Fruit fly (Drosophila melanogaster) whole organism, embryonic: ENCODE results near the gene Mrm2.

Source experiments
- Blimp-1 ChIP-seq: fragments of 200-800 bp; sonication (Bioruptor generic); optimal IDR thresholded peaks from 3 replicates; lab custom pipeline; 2018; ENCODE audit warnings: missing biosample characterization, missing genetic modification characterization, mild to moderate bottlenecking, moderate library complexity, missing genetic modification reagents
- CG10147 ChIP-seq: fragments of 200-800 bp; sonication (Bioruptor generic); optimal IDR thresholded peaks from 2 replicates; lab custom pipeline; 2019; ENCODE audit warnings: missing biosample characterization, mild to moderate bottlenecking, missing genetic modification characterization, moderate library complexity
- CG11398 ChIP-seq: fragments of 200-800 bp; sonication (Bioruptor generic); optimal IDR thresholded peaks from 2 replicates; lab custom pipeline; 2016; ENCODE audit warnings: missing biosample characterization, missing genetic modification characterization
- CG12155 ChIP-seq: fragments of 200-800 bp; sonication (Bioruptor generic); optimal IDR thresholded peaks from 3 replicates; lab custom pipeline; 2016; ENCODE audit warnings: missing biosample characterization, missing genetic modification characterization
- CG13287 ChIP-seq: fragments of 200-800 bp; sonication (Bioruptor generic); IDR thresholded peaks from 2 replicates; pipeline ENCODE4 v1.3.6; 2022; ENCODE audit warnings: missing biosample characterization, missing genetic modification characterization; ENCODE audit not compliant: partially characterized antibody
- CG13775 ChIP-seq: fragments of 200-800 bp; sonication (Bioruptor generic); optimal IDR thresholded peaks from 3 replicates; lab custom pipeline; 2017; ENCODE audit warnings: missing biosample characterization, mild to moderate bottlenecking, missing genetic modification characterization
- CG14441 ChIP-seq: fragments of 200-800 bp; sonication (Bioruptor generic); IDR thresholded peaks from 2 replicates; pipeline ENCODE4 v1.3.6; 2022; ENCODE audit warnings: missing biosample characterization, missing genetic modification characterization
- CG15601 ChIP-seq: fragments of 200-800 bp; sonication (Bioruptor generic); optimal IDR thresholded peaks from 3 replicates; lab custom pipeline; 2019; ENCODE audit warnings: missing biosample characterization, mild to moderate bottlenecking, missing genetic modification characterization, moderate library complexity
- CG17186 ChIP-seq: fragments of 200-800 bp; sonication (Bioruptor generic); optimal IDR thresholded peaks from 3 replicates; lab custom pipeline; 2017; ENCODE audit warnings: missing biosample characterization, missing genetic modification reagents, missing genetic modification characterization
- CG18476 ChIP-seq: fragments of 200-800 bp; sonication (Bioruptor generic); optimal IDR thresholded peaks from 2 replicates; lab custom pipeline; 2016; ENCODE audit warnings: missing biosample characterization, mild to moderate bottlenecking, missing genetic modification characterization
- CG2116 ChIP-seq: fragments of 200-800 bp; sonication (Bioruptor generic); optimal IDR thresholded peaks from 3 replicates; lab custom pipeline; 2018; ENCODE audit warnings: missing biosample characterization, mild to moderate bottlenecking, missing genetic modification characterization
- CG2712 ChIP-seq: fragments of 200-800 bp; optimal IDR thresholded peaks from 3 replicates; lab custom pipeline; 2019; ENCODE audit warnings: missing biosample characterization, mild to moderate bottlenecking, missing genetic modification characterization, moderate library complexity
- CG31441 ChIP-seq: fragments of 200-800 bp; sonication (Bioruptor generic); IDR thresholded peaks from 2 replicates; pipeline ENCODE4 v1.3.6; 2022; ENCODE audit warnings: missing biosample characterization, missing genetic modification characterization
- CG33213 ChIP-seq: fragments of 200-800 bp; sonication (Bioruptor generic); optimal IDR thresholded peaks from 3 replicates; lab custom pipeline; 2016; ENCODE audit warnings: missing biosample characterization, missing genetic modification characterization
- CG4424 ChIP-seq: fragments of 200-800 bp; sonication (Bioruptor generic); optimal IDR thresholded peaks from 3 replicates; lab custom pipeline; 2016; ENCODE audit warnings: missing biosample characterization, missing genetic modification characterization
- CG6791 ChIP-seq: fragments of 200-800 bp; sonication (Bioruptor generic); IDR thresholded peaks from 3 replicates; pipeline ENCODE4 v1.3.6; 2022; ENCODE audit warnings: missing biosample characterization, missing genetic modification characterization; ENCODE audit not compliant: partially characterized antibody
- CG7372 ChIP-seq: fragments of 200-800 bp; sonication (Bioruptor generic); IDR thresholded peaks from 2 replicates; pipeline ENCODE4 v1.3.6; 2022; ENCODE audit warnings: missing biosample characterization, missing genetic modification characterization
- CG7928 ChIP-seq: fragments of 200-800 bp; sonication (Bioruptor generic); optimal IDR thresholded peaks from 2 replicates; lab custom pipeline; 2017; ENCODE audit warnings: missing biosample characterization, mild to moderate bottlenecking, missing genetic modification characterization
- CG8290 ChIP-seq, 3 experiments: fragments of 200-800 bp; sonication (Bioruptor generic); optimal IDR thresholded peaks; 2 replicates each; lab custom pipeline; 2016 to 2019; ENCODE audit warnings: missing biosample characterization in 3 of 3, missing genetic modification characterization in 3 of 3, mild to moderate bottlenecking in 2 of 3, moderate library complexity in 1 of 3
- CG8924 ChIP-seq: fragments of 200-800 bp; optimal IDR thresholded peaks from 3 replicates; lab custom pipeline; 2019; ENCODE audit warnings: missing biosample characterization, mild to moderate bottlenecking, missing genetic modification characterization, moderate library complexity
- CG9797 ChIP-seq: fragments of 200-800 bp; sonication (Bioruptor generic); optimal IDR thresholded peaks from 3 replicates; lab custom pipeline; 2018; ENCODE audit warnings: missing biosample characterization, mild to moderate bottlenecking, missing genetic modification characterization
- CoRest ChIP-seq: fragments of 200-800 bp; sonication (Bioruptor generic); optimal IDR thresholded peaks from 3 replicates; lab custom pipeline; 2018; ENCODE audit warnings: missing biosample characterization, mild to moderate bottlenecking, missing genetic modification characterization, moderate library complexity
- CrebB ChIP-seq: fragments of 200-800 bp; sonication (Bioruptor generic); optimal IDR thresholded peaks from 3 replicates; lab custom pipeline; 2018; ENCODE audit warnings: missing biosample characterization, mild to moderate bottlenecking, missing genetic modification characterization
- Doc3 ChIP-seq: fragments of 200-800 bp; sonication (Bioruptor generic); IDR thresholded peaks from 3 replicates; pipeline ENCODE4 v1.3.6; 2022; ENCODE audit warnings: missing biosample characterization, missing genetic modification characterization; ENCODE audit not compliant: partially characterized antibody
- Hmr ChIP-seq: fragments of 200-800 bp; sonication (Bioruptor generic); optimal IDR thresholded peaks from 3 replicates; lab custom pipeline; 2017; ENCODE audit warnings: mild to moderate bottlenecking, missing biosample characterization, missing genetic modification reagents, missing genetic modification characterization
- Hsf ChIP-seq: fragments of 200-800 bp; sonication (Bioruptor generic); optimal IDR thresholded peaks from 3 replicates; lab custom pipeline; 2016; ENCODE audit warnings: missing biosample characterization, missing genetic modification characterization
- MBD-R2 ChIP-seq: fragments of 200-800 bp; sonication (Bioruptor generic); IDR thresholded peaks from 2 replicates; pipeline ENCODE4 v1.3.6; 2022; ENCODE audit warnings: missing biosample characterization, missing genetic modification characterization
- Med ChIP-seq: fragments of 200-800 bp; sonication (Bioruptor generic); peaks from one replicate; lab custom pipeline; 2016; ENCODE audit warnings: missing biosample characterization, missing genetic modification characterization, mild to moderate bottlenecking, inconsistent platforms, moderate library complexity
- Myb ChIP-seq: fragments of 200-800 bp; sonication (Bioruptor generic); optimal IDR thresholded peaks from 2 replicates; lab custom pipeline; 2016; ENCODE audit warnings: missing biosample characterization, missing genetic modification characterization
- PHDP ChIP-seq: fragments of 200-800 bp; sonication (Bioruptor generic); optimal IDR thresholded peaks from 3 replicates; lab custom pipeline; 2018; ENCODE audit warnings: missing biosample characterization, mild to moderate bottlenecking, missing genetic modification characterization, moderate library complexity
- Sin3A ChIP-seq: fragments of >200 bp; optimal IDR thresholded peaks from 2 replicates; lab custom pipeline; 2018
- Sox100B ChIP-seq: fragments of 200-800 bp; sonication (Bioruptor generic); optimal IDR thresholded peaks from 3 replicates; lab custom pipeline; 2018; ENCODE audit warnings: missing biosample characterization, mild to moderate bottlenecking, missing genetic modification characterization
- Xbp1 ChIP-seq: fragments of 200-800 bp; sonication (Bioruptor generic); optimal IDR thresholded peaks from 3 replicates; lab custom pipeline; 2016; ENCODE audit warnings: missing biosample characterization, mild to moderate bottlenecking, missing genetic modification characterization
- bsh ChIP-seq, 2 experiments: fragments of 200-800 bp; sonication (Bioruptor generic); optimal IDR thresholded peaks; 2 replicates each; lab custom pipeline; 2017 to 2018; ENCODE audit warnings: mild to moderate bottlenecking in 2 of 2, missing biosample characterization in 2 of 2, missing genetic modification characterization in 2 of 2, moderate library complexity in 1 of 2
- exex ChIP-seq: fragments of 200-800 bp; sonication (Bioruptor generic); optimal IDR thresholded peaks from 4 replicates; lab custom pipeline; 2018; ENCODE audit warnings: missing biosample characterization, mild to moderate bottlenecking, missing genetic modification characterization, moderate library complexity
- gem ChIP-seq: fragments of 200-800 bp; sonication (Bioruptor generic); optimal IDR thresholded peaks from 2 replicates; lab custom pipeline; 2019; ENCODE audit warnings: missing biosample characterization, mild to moderate bottlenecking, missing genetic modification characterization, moderate library complexity
- gfzf ChIP-seq: fragments of 200-800 bp; sonication (Bioruptor generic); optimal IDR thresholded peaks from 2 replicates; lab custom pipeline; 2016; ENCODE audit warnings: missing biosample characterization, mild to moderate bottlenecking, missing genetic modification characterization, moderate library complexity
- kah ChIP-seq: fragments of 200-800 bp; sonication (Bioruptor generic); optimal IDR thresholded peaks from 2 replicates; lab custom pipeline; 2018; ENCODE audit warnings: missing biosample characterization, mild to moderate bottlenecking, missing genetic modification characterization
- knrl ChIP-seq: fragments of 200-800 bp; sonication (Bioruptor generic); IDR thresholded peaks from 3 replicates; pipeline ENCODE4 v1.3.6; 2022; ENCODE audit warnings: missing biosample characterization, missing genetic modification characterization; ENCODE audit not compliant: partially characterized antibody
- nmo ChIP-seq: fragments of 200-800 bp; sonication (Bioruptor generic); optimal IDR thresholded peaks from 2 replicates; lab custom pipeline; 2018; ENCODE audit warnings: missing biosample characterization, mild to moderate bottlenecking, missing genetic modification characterization, moderate library complexity
- nom ChIP-seq: fragments of 200-800 bp; sonication (Bioruptor generic); optimal IDR thresholded peaks from 2 replicates; lab custom pipeline; 2017; ENCODE audit warnings: missing biosample characterization, missing genetic modification characterization, mild to moderate bottlenecking, moderate library complexity, missing genetic modification reagents
- pzg ChIP-seq: fragments of 200-800 bp; sonication (Bioruptor generic); optimal IDR thresholded peaks from 3 replicates; lab custom pipeline; 2018; ENCODE audit warnings: missing biosample characterization, mild to moderate bottlenecking, missing genetic modification characterization, moderate library complexity
- row ChIP-seq: fragments of 200-800 bp; sonication (Bioruptor generic); IDR thresholded peaks from 3 replicates; pipeline ENCODE4 v1.3.6; 2022; ENCODE audit warnings: missing biosample characterization, missing genetic modification characterization
- sd ChIP-seq: fragments of 200-800 bp; sonication (Bioruptor generic); optimal IDR thresholded peaks from 3 replicates; lab custom pipeline; 2018; ENCODE audit warnings: missing biosample characterization, mild to moderate bottlenecking, missing genetic modification characterization, moderate library complexity
- stwl ChIP-seq: fragments of 200-800 bp; sonication (Bioruptor generic); optimal IDR thresholded peaks from 3 replicates; lab custom pipeline; 2018; ENCODE audit warnings: missing biosample characterization, mild to moderate bottlenecking, missing genetic modification characterization, moderate library complexity
- trh ChIP-seq: fragments of 200-800 bp; sonication (Bioruptor generic); optimal IDR thresholded peaks from 2 replicates; lab custom pipeline; 2016; ENCODE audit warnings: missing biosample characterization, missing genetic modification characterization
- vfl ChIP-seq: fragments of 200-800 bp; sonication (Bioruptor generic); optimal IDR thresholded peaks from 2 replicates; lab custom pipeline; 2016; ENCODE audit warnings: missing biosample characterization, missing genetic modification characterization
- zen ChIP-seq: fragments of 200-800 bp; sonication (Bioruptor generic); optimal IDR thresholded peaks from 3 replicates; lab custom pipeline; 2018; ENCODE audit warnings: missing biosample characterization, mild to moderate bottlenecking, missing genetic modification characterization, moderate library complexity

The Mrm2 gene

dm6 chr3R:19877427-19878076, 16.1 kb downstream of the Mrm2 start, which contains the start of the genes CG17186 and Arc42 (continued):
- TF ChIP-seq nom (GFP tag; lab: Kevin White, UChicago) (peak; percentile 96), CG2712 (peak; percentile 49), nmo (GFP tag; lab: Kevin White, UChicago) (peak; percentile 68), gem (peak; percentile 45), CG9797 (GFP tag; lab: Kevin White, UChicago) (peak; percentile 84), zen (tag; lab: Kevin White, UChicago) (peak; percentile 23), kah (GFP tag; lab: Kevin White, UChicago) (peak; percentile 97), MBD-R2 (peak; percentile 72), Sin3A (lab: Kevin White, UChicago) (peak; percentile 34), CoRest (tag; lab: Kevin White, UChicago) (peak; percentile 45), CG6791 (GFP tag; lab: Robert Waterston, UW) (0 out of 3 replicates have a peak, but pooled peaks have one; percentile 42), CG11398 (GFP tag; lab: Kevin White, UChicago) (no peak), bsh (GFP tag; optimal IDR thresholded peaks at IDR 0.05; lab: Kevin White, UChicago) (peak; percentile 3 to 67), PHDP (tag; lab: Kevin White, UChicago) (peak; percentile 6), CG2116 (peak; percentile 54), vfl (GFP tag; lab: Kevin White, UChicago) (peak; percentile 9), stwl (tag; lab: Kevin White, UChicago) (peak; percentile 49), knrl (peak; percentile 13; the same call in 1 of the 3 replicates), CG15601 (tag; lab: Kevin White, UChicago) (peak; percentile 44), CG13287 (peak; percentile 20; the same call in 1 of the 2 replicates), Hmr (peak; percentile 42), Blimp-1 (GFP tag; lab: Kevin White, UChicago) (no peak), CG7372 (GFP tag; lab: Robert Waterston, UW) (no peak), row (peak; percentile 38), Myb (peak; percentile 8), gfzf (GFP tag; lab: Kevin White, UChicago) (peak; percentile 88), trh (GFP tag; lab: Kevin White, UChicago) (no peak), sd (tag; lab: Kevin White, UChicago) (peak; percentile 69), Xbp1 (GFP tag; lab: Kevin White, UChicago) (peak; percentile 22), Doc3 (no peak), Hsf (GFP tag; lab: Kevin White, UChicago) (peak; percentile 20), CG8924 (tag; lab: Kevin White, UChicago) (peak; percentile 55), CG4424 (peak; percentile 27), CrebB (tag; lab: Kevin White, UChicago) (no peak), CG10147 (GFP tag; lab: Kevin White, UChicago) (peak; percentile 10), CG14441 (GFP tag; lab: Robert Waterston, UW) (no peak), CG33213 (GFP tag; lab: Kevin White, UChicago) (peak; percentile 14), CG13775 (GFP tag; lab: Kevin White, UChicago) (peak; percentile 19), Sox100B (peak; percentile 7), CG8290 (GFP tag; optimal IDR thresholded peaks at IDR 0.05; lab: Kevin White, UChicago) (no peak), CG8290 (tag; optimal IDR thresholded peaks at IDR 0.05; lab: Kevin White, UChicago) (no peak), CG31441 (GFP tag; lab: Robert Waterston, UW) (peak; percentile 46), CG18476 (peak; percentile 1), pzg (peak; percentile 71), CG17186 (peak; percentile 61), CG12155 (GFP tag; lab: Kevin White, UChicago) (peak; percentile 6), CG7928 (GFP tag; lab: Kevin White, UChicago) (peak; percentile 10), Med (GFP tag; lab: Kevin White, UChicago) (peak; percentile 84), exex (tag; lab: Kevin White, UChicago) (peak; percentile 3)
